Worm (Caenorhabditis elegans) whole organism, L1 larva: ENCODE data around the gene F58B4.6.

Source experiments
- blmp-1 ChIP-seq: fragments of 150-350 bp; optimal IDR thresholded peaks from 2 replicates; lab custom pipeline; 2014; ENCODE audit warnings: missing biosample characterization, missing genetic modification characterization
- ceh-82 ChIP-seq, 3 experiments: fragments of 150-350 bp in 1 of 3; sonication (generic microtip) in 2 of 3; optimal IDR thresholded peaks; 2 replicates each; lab custom pipeline; 2014 to 2017; ENCODE audit warnings: missing biosample characterization in 3 of 3, missing genetic modification characterization in 3 of 3
- ces-1 ChIP-seq: fragments of 150-350 bp; optimal IDR thresholded peaks from 2 replicates; lab custom pipeline; 2014; ENCODE audit warnings: missing biosample characterization, missing genetic modification reagents, missing genetic modification characterization
- efl-1 ChIP-seq, 4 experiments: fragments of 150-350 bp; optimal IDR thresholded peaks in 3 of 4; peaks in 1 of 4; 1 replicate in 1 of 4; 2 replicates in 3 of 4; lab custom pipeline; 2014; ENCODE audit warnings: missing biosample characterization in 2 of 4, missing genetic modification characterization in 2 of 4, missing genetic modification reagents in 2 of 4
- efl-3 ChIP-seq: fragments of 200-800 bp; sonication (Bioruptor generic); optimal IDR thresholded peaks from 2 replicates; lab custom pipeline; 2018; ENCODE audit warnings: mild to moderate bottlenecking, missing genetic modification characterization, missing compliant biosample characterization
- egl-27 ChIP-seq, 2 experiments: fragments of 150-350 bp in 1 of 2; sonication (generic microtip); optimal IDR thresholded peaks; 3 replicates each; lab custom pipeline; 2017 to 2018; ENCODE audit warnings: missing biosample characterization in 2 of 2, missing genetic modification characterization in 2 of 2, missing genetic modification reagents in 2 of 2
- elt-2 ChIP-seq: sonication (generic microtip); optimal IDR thresholded peaks from 2 replicates; lab custom pipeline; 2016; ENCODE audit warnings: missing genetic modification characterization, mild to moderate bottlenecking, inconsistent platforms, missing compliant biosample characterization, missing genetic modification reagents
- ets-5 ChIP-seq: fragments of 200-800 bp; sonication (Bioruptor generic); IDR thresholded peaks from 2 replicates; pipeline ENCODE4 v1.3.6; 2022; ENCODE audit warnings: missing genetic modification characterization, missing compliant biosample characterization
- fkh-8 ChIP-seq: sonication (generic microtip); optimal IDR thresholded peaks from 2 replicates; lab custom pipeline; 2016; ENCODE audit warnings: mild to moderate bottlenecking, missing genetic modification characterization, missing compliant biosample characterization
- hlh-17 ChIP-seq: fragments of 200-800 bp; sonication (Bioruptor generic); optimal IDR thresholded peaks from 2 replicates; lab custom pipeline; 2018; ENCODE audit warnings: missing genetic modification characterization, mild to moderate bottlenecking, missing compliant biosample characterization, moderate library complexity, borderline replicate concordance
- hpl-2 ChIP-seq: fragments of 150-350 bp; optimal IDR thresholded peaks from 2 replicates; lab custom pipeline; 2014; ENCODE audit warnings: missing biosample characterization, missing genetic modification reagents, missing genetic modification characterization
- jun-1 ChIP-seq: fragments of 150-350 bp; optimal IDR thresholded peaks from 2 replicates; lab custom pipeline; 2014; ENCODE audit warnings: missing biosample characterization, missing genetic modification reagents, missing genetic modification characterization
- lin-13 ChIP-seq: fragments of 150-350 bp; optimal IDR thresholded peaks from 2 replicates; lab custom pipeline; 2014; ENCODE audit warnings: missing biosample characterization, missing genetic modification reagents, missing genetic modification characterization
- lin-14 ChIP-seq: fragments of 200-800 bp; sonication (Bioruptor generic); optimal IDR thresholded peaks from 2 replicates; lab custom pipeline; 2018; ENCODE audit warnings: mild to moderate bottlenecking, missing genetic modification characterization, moderate library complexity, missing compliant biosample characterization
- lin-35 ChIP-seq, 2 experiments: fragments of 150-350 bp; optimal IDR thresholded peaks; 2 replicates each; lab custom pipeline; 2014; ENCODE audit warnings: missing biosample characterization in 2 of 2, missing genetic modification characterization in 2 of 2, missing genetic modification reagents in 2 of 2
- lin-39 ChIP-seq: fragments of 150-350 bp; optimal IDR thresholded peaks from 2 replicates; lab custom pipeline; 2014; ENCODE audit warnings: missing biosample characterization, missing genetic modification reagents, missing genetic modification characterization
- mef-2 ChIP-seq: fragments of 150-350 bp; optimal IDR thresholded peaks from 2 replicates; lab custom pipeline; 2014; ENCODE audit warnings: missing biosample characterization, missing genetic modification characterization
- nhr-20 ChIP-seq: sonication (generic microtip); optimal IDR thresholded peaks from 2 replicates; lab custom pipeline; 2016; ENCODE audit warnings: mild to moderate bottlenecking, missing genetic modification characterization, missing compliant biosample characterization
- nhr-237 ChIP-seq: fragments of 150-350 bp; optimal IDR thresholded peaks from 2 replicates; lab custom pipeline; 2014; ENCODE audit warnings: missing biosample characterization, missing genetic modification characterization
- nhr-28 ChIP-seq: fragments of 150-350 bp; optimal IDR thresholded peaks from 2 replicates; lab custom pipeline; 2014; ENCODE audit warnings: missing biosample characterization, missing genetic modification characterization
- nhr-47 ChIP-seq: sonication (generic microtip); optimal IDR thresholded peaks from 2 replicates; lab custom pipeline; 2016; ENCODE audit warnings: mild to moderate bottlenecking, missing genetic modification characterization, moderate library complexity, missing compliant biosample characterization
- nhr-71 ChIP-seq: sonication (generic microtip); optimal IDR thresholded peaks from 2 replicates; lab custom pipeline; 2016; ENCODE audit warnings: mild to moderate bottlenecking, missing genetic modification characterization, moderate library complexity, missing compliant biosample characterization
- nhr-85 ChIP-seq: sonication (generic microtip); peaks from one replicate; lab custom pipeline; 2016; ENCODE audit warnings: missing genetic modification characterization, inconsistent platforms, missing compliant biosample characterization
- nhr-90 ChIP-seq: sonication (generic microtip); optimal IDR thresholded peaks from 2 replicates; lab custom pipeline; 2016; ENCODE audit warnings: mild to moderate bottlenecking, missing genetic modification characterization, missing compliant biosample characterization; ENCODE audit not compliant: poor library complexity
- pax-3 ChIP-seq: fragments of 200-800 bp; sonication (Bioruptor generic); optimal IDR thresholded peaks from 2 replicates; lab custom pipeline; 2018; ENCODE audit warnings: mild to moderate bottlenecking, missing genetic modification characterization, moderate library complexity, missing compliant biosample characterization
- pqm-1 ChIP-seq: sonication (generic microtip); optimal IDR thresholded peaks from 3 replicates; lab custom pipeline; 2017; ENCODE audit warnings: missing biosample characterization, missing genetic modification characterization
- rnt-1 ChIP-seq: sonication (generic microtip); optimal IDR thresholded peaks from 2 replicates; lab custom pipeline; 2016; ENCODE audit warnings: mild to moderate bottlenecking, missing genetic modification characterization, moderate library complexity, missing compliant biosample characterization
- skn-1 ChIP-seq: fragments of 150-350 bp; optimal IDR thresholded peaks from 2 replicates; lab custom pipeline; 2014; ENCODE audit warnings: missing biosample characterization, missing genetic modification characterization
- snu-23 ChIP-seq: sonication (generic microtip); optimal IDR thresholded peaks from 2 replicates; lab custom pipeline; 2016; ENCODE audit warnings: missing genetic modification characterization, missing compliant biosample characterization
- sptf-1 ChIP-seq: fragments of 150-350 bp; optimal IDR thresholded peaks from 2 replicates; lab custom pipeline; 2014; ENCODE audit warnings: missing biosample characterization, missing genetic modification characterization
- swsn-7 ChIP-seq: sonication (generic microtip); optimal IDR thresholded peaks from 2 replicates; lab custom pipeline; 2016; ENCODE audit warnings: missing genetic modification characterization, missing compliant biosample characterization
- unc-62 ChIP-seq: fragments of 150-350 bp; optimal IDR thresholded peaks from 2 replicates; lab custom pipeline; 2014; ENCODE audit warnings: missing biosample characterization, missing genetic modification reagents, missing genetic modification characterization
- unc-86 ChIP-seq: sonication (generic microtip); optimal IDR thresholded peaks from 2 replicates; lab custom pipeline; 2016; ENCODE audit warnings: missing genetic modification characterization, missing compliant biosample characterization
- ztf-11 ChIP-seq, 2 experiments: sonication (generic microtip); optimal IDR thresholded peaks; 2 replicates each; lab custom pipeline; 2016 to 2017; ENCODE audit warnings: missing genetic modification characterization in 2 of 2, missing biosample characterization in 1 of 2, missing compliant biosample characterization in 1 of 2
- ztf-4 ChIP-seq: fragments of 150-350 bp; optimal IDR thresholded peaks from 2 replicates; lab custom pipeline; 2014; ENCODE audit warnings: missing biosample characterization, missing genetic modification characterization

F58B4.6 gene

DNA sequence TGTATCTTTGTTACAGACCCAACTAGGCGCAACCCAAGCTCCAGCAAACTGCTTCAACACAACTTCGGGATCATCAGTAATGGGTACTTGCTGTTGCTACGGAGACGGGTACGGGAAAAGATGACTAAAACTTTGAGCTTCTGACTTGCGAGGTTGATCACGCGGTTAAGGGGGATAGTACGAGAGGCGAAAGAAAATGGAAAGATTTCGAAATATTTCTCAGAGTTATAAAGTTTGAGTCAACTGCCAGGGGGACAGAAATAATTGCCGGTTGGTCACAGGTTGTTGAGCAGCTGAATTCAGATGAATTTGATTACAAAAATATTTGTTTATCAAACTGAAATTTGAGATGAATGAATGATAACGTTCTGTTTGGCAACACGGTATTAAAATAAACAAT, 827 bp downstream of the F58B4.6 start:
- TF ChIP-seq nhr-20 (tag; lab: Kevin White, UChicago) (peak; percentile 22), skn-1 (tag; lab: Kevin White, UChicago) (peak; percentile 53), lin-14 (GFP tag; lab: Kevin White, UChicago) (peak; percentile 6), pqm-1 (tag; lab: Kevin White, UChicago) (no peak), unc-86 (tag; lab: Kevin White, UChicago) (no peak), ceh-82 (tag; optimal IDR thresholded peaks at IDR 0.05; lab: Kevin White, UChicago) (no peak), fkh-8 (peak; percentile 68), nhr-71 (peak; percentile 57), efl-1 (optimal IDR thresholded peaks at IDR 0.05; lab: Kevin White, UChicago) (no peak), efl-1 (GFP tag; optimal IDR thresholded peaks at IDR 0.05 in 1 of 2; lab: Kevin White, UChicago) (peak in 1 of 2 experiments; percentile 15)
- TF ChIP-seq, all 84 proteins: peak for 6

- no peak for TF ChIP-seq rnt-1 (tag; lab: Kevin White, UChicago)
- no peak for TF ChIP-seq snu-23 (GFP tag; lab: Kevin White, UChicago)
- no peak for TF ChIP-seq lin-35 (GFP tag; optimal IDR thresholded peaks at IDR 0.05; lab: Kevin White, UChicago)
- TF ChIP-seq nhr-28 (tag; lab: Kevin White, UChicago) = no peak
- TF ChIP-seq ets-5 = no peak
- TF ChIP-seq ztf-4 (tag; lab: Kevin White, UChicago) = no peak
- TF ChIP-seq nhr-237 (tag; lab: Kevin White, UChicago) = no peak
- no peak for TF ChIP-seq jun-1 (tag; lab: Kevin White, UChicago)
- no peak for TF ChIP-seq unc-62 (GFP tag; lab: Kevin White, UChicago)
- peak; percentile 64 for TF ChIP-seq fkh-8
- no peak for TF ChIP-seq lin-14 (GFP tag; lab: Kevin White, UChicago)
- no peak for TF ChIP-seq efl-3
- peak; percentile 16 for TF ChIP-seq nhr-71
- TF ChIP-seq nhr-85 = no peak
- no peak for TF ChIP-seq nhr-90
- no peak for TF ChIP-seq sptf-1 (tag; lab: Kevin White, UChicago)
- TF ChIP-seq blmp-1 (tag; lab: Kevin White, UChicago) = no peak
- TF ChIP-seq pax-3 (tag; lab: Kevin White, UChicago) = peak; percentile 31
These were observed 4.7 kb downstream of the F58B4.6 start, which contains the start of gene F58B4.3 for ce11 chrV:10929511-10929910. Gene F58B4.3, plus strand, starts transcription at chrV:10929811.

DNA sequence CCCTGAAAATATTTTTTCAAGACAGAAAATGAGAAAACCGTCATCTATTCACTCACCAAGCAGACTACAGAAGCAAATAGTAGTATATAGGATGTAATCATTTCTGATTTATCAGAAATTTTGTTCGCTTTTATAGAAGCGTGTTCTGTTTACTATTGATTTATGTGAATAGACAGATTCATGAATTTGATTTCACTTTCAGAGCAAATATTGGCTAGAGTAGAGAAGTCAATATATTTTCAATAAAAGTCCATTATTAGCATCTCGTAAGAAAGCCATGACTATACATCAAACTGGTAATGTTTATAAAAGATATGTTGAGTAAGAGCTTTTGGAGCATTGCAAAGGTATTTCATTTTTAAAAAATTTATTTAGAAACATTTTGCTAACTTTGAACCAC, 6.4 kb downstream of the F58B4.6 start, which contains the start of gene scvp-1:
scvp-1 (minus strand) TSS at position 101 of the 400 bp plus-strand sequence.
- TF ChIP-seq nhr-47 (tag; lab: Kevin White, UChicago) = no peak
- TF ChIP-seq efl-3 = no peak
- no peak for TF ChIP-seq skn-1 (tag; lab: Kevin White, UChicago)
- TF ChIP-seq rnt-1 (tag; lab: Kevin White, UChicago) = no peak
- no peak for TF ChIP-seq ztf-11 (tag; optimal IDR thresholded peaks at IDR 0.05; lab: Kevin White, UChicago)
- no peak for TF ChIP-seq egl-27 (tag; optimal IDR thresholded peaks at IDR 0.05; lab: Kevin White, UChicago)
- TF ChIP-seq nhr-237 (tag; lab: Kevin White, UChicago) = no peak

DNA sequence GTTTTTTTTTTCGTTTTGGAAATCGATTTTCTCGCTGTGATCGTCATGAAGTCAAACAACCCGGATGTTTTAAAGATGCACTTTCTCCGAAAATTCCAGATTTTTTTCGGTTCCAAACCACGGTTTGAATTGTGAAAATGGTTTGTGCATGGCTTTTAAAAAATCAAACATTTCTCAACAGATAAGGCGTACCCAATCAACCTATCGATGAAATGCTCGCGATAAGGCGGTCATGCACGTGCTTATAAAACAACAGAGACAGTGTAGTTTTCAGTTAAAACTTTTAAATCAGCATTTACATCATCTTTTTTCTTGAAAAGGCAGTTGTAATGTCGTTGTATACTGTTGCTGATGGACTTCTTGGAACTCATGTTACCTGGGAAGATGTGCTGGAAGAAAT, 7.6 kb downstream of the F58B4.6 start, which contains the start of gene F58B4.5:
F58B4.5 (plus strand) TSS at position 283 of the 400 bp plus-strand sequence.
- TF ChIP-seq hlh-17 (no peak), nhr-47 (tag; lab: Kevin White, UChicago) (no peak), ces-1 (GFP tag; lab: Kevin White, UChicago) (no peak), swsn-7 (tag; lab: Kevin White, UChicago) (no peak), elt-2 (tag; lab: Kevin White, UChicago) (peak; percentile 89), mef-2 (tag; lab: Kevin White, UChicago) (no peak), lin-35 (GFP tag; optimal IDR thresholded peaks at IDR 0.05; lab: Kevin White, UChicago) (peak in 1 of 2 experiments; percentile 19), lin-13 (GFP tag; lab: Kevin White, UChicago) (no peak), lin-39 (tag; lab: Kevin White, UChicago) (no peak), efl-1 (optimal IDR thresholded peaks at IDR 0.05; lab: Kevin White, UChicago) (no peak), efl-1 (GFP tag; optimal IDR thresholded peaks at IDR 0.05 in 1 of 2; lab: Kevin White, UChicago) (peak in 1 of 2 experiments; percentile 43), nhr-20 (tag; lab: Kevin White, UChicago) (peak; percentile 51), ceh-82 (tag; optimal IDR thresholded peaks at IDR 0.05; lab: Kevin White, UChicago) (no peak), hpl-2 (GFP tag; lab: Kevin White, UChicago) (no peak), unc-86 (tag; lab: Kevin White, UChicago) (no peak)
